Worm (Caenorhabditis elegans): ENCODE measurements around the gene T09F3.4.

T09F3.4 gene

ce11 chrII:10445738-10446137, 50.2 kb downstream of the T09F3.4 start:
- TF ChIP-seq fkh-6 (tag; optimal IDR thresholded peaks at IDR 0.05), result no peak
- TF ChIP-seq elt-2 (tag; optimal IDR thresholded peaks at IDR 0.05), result peak; percentile 15
- no peak for TF ChIP-seq ttx-3 (tag; optimal IDR thresholded peaks at IDR 0.05)
- no peak for TF ChIP-seq lin-11 (tag; optimal IDR thresholded peaks at IDR 0.05)
- TF ChIP-seq ahr-1 (tag; optimal IDR thresholded peaks at IDR 0.05), result no peak
- TF ChIP-seq nfya-1 (tag; optimal IDR thresholded peaks at IDR 0.05), result peak; percentile 20
- TF ChIP-seq ceh-45 (GFP tag; IDR thresholded peaks at IDR 0.05), result no peak
- TF ChIP-seq K09A11.1 (tag; optimal IDR thresholded peaks at IDR 0.05; ENCODE audit: insufficient read depth), result no peak
- no peak for TF ChIP-seq tbx-7 (tag; optimal IDR thresholded peaks at IDR 0.05)
- no peak for TF ChIP-seq ceh-31 (tag; optimal IDR thresholded peaks at IDR 0.05)
- no peak for TF ChIP-seq pha-2 (tag; optimal IDR thresholded peaks at IDR 0.05)
- no peak for TF ChIP-seq ceh-48 (tag; optimal IDR thresholded peaks at IDR 0.05)
- TF ChIP-seq hlh-15 (tag; optimal IDR thresholded peaks at IDR 0.05), result no peak
- TF ChIP-seq sox-2 (GFP tag; IDR thresholded peaks at IDR 0.05), result no peak
- TF ChIP-seq che-1 (tag; optimal IDR thresholded peaks at IDR 0.05), result no peak

DNA sequence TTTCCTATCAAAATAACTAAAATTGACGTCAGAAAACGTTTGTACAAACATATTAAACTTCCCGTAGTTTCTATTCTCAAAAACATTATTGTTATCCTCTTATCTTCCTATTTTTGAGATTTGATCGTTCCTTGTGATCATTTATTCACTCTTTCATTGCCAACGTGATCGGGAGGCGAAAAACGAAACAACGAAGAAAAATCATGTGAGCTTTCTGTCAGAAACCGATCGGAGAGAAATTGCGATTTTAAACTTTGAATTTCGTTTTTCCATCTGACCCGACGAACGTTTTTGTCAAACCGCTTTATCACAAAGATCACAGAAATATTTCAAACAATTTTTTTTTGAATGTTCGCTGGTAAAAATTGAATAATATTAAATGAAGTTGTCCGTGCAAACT, 50.8 kb downstream of the T09F3.4 start:
- TF ChIP-seq odd-2 (tag; optimal IDR thresholded peaks at IDR 0.05) (no peak), gmeb-2 (tag; optimal IDR thresholded peaks at IDR 0.05) (no peak), elt-2 (tag; optimal IDR thresholded peaks at IDR 0.05) (no peak), nhr-232 (tag; optimal IDR thresholded peaks at IDR 0.05) (no peak), ceh-9 (tag; optimal IDR thresholded peaks at IDR 0.05) (no peak), zip-5 (tag; optimal IDR thresholded peaks at IDR 0.05) (no peak), ceh-14 (tag; optimal IDR thresholded peaks at IDR 0.05) (no peak), ahr-1 (tag; optimal IDR thresholded peaks at IDR 0.05) (no peak), unc-55 (GFP tag; optimal IDR thresholded peaks at IDR 0.05) (no peak), che-1 (tag; optimal IDR thresholded peaks at IDR 0.05) (no peak), fkh-10 (GFP tag; optimal IDR thresholded peaks at IDR 0.05) (no peak)

All from whole organism, late embryonic.